Fruit fly (Drosophila melanogaster): ENCODE measurements around the gene Nrg.

Nrg gene

DNA sequence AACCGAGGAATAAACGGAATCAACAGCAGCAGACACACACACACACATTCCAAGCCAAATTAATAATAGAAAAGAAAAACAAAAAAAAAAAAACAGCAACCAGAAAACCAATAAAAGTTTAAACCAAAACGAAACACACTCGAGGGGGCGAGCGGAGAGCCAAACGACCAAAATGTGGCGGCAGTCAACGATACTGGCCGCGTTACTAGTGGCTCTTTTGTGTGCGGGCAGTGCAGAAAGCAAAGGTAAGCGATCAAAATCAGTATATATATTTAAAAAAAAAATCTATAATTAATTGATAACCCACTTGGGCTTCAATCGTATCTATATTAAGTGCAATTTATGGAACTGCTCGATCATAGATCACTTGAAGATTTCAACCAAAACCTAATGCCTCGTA lies 14.6 kb downstream of the Nrg start (continued):
- TF ChIP-seq Drgx (GFP tag; IDR thresholded peaks at IDR 0.05) = peak; percentile 9; the same call in 1 of the 2 replicates
- no peak for TF ChIP-seq B-H2 (GFP tag; optimal IDR thresholded peaks at IDR 0.05)
- TF ChIP-seq p53 (GFP tag; optimal IDR thresholded peaks at IDR 0.05) = no peak
- TF ChIP-seq CG2889 (GFP tag; IDR thresholded peaks at IDR 0.05) = no peak
- TF ChIP-seq Oli (tag; optimal IDR thresholded peaks at IDR 0.05) = no peak
- TF ChIP-seq CG32532 (GFP tag; IDR thresholded peaks at IDR 0.05) = 0 out of 2 replicates have a peak, but pooled peaks have one; percentile 11
- peak; percentile 28; the same call in 1 of the 2 replicates for TF ChIP-seq CG9932 (GFP tag; IDR thresholded peaks at IDR 0.05)
- TF ChIP-seq z (GFP tag; IDR thresholded peaks at IDR 0.05) = no peak
- peak; percentile 13; the same call in 1 of the 2 replicates for TF ChIP-seq CG32772 (GFP tag; IDR thresholded peaks at IDR 0.05)
- TF ChIP-seq CG4707 (GFP tag; optimal IDR thresholded peaks at IDR 0.05) = no peak
- 0 out of 3 replicates have a peak, but pooled peaks have one; percentile 8 for TF ChIP-seq ci (GFP tag; IDR thresholded peaks at IDR 0.05)
- peak; percentile 12 for TF ChIP-seq Sox102F (GFP tag; optimal IDR thresholded peaks at IDR 0.05)
- TF ChIP-seq CG9609 (GFP tag; optimal IDR thresholded peaks at IDR 0.05) = no peak
- no peak for TF ChIP-seq dmrt11E (tag; optimal IDR thresholded peaks at IDR 0.05)
- TF ChIP-seq CG2678 (tag; optimal IDR thresholded peaks at IDR 0.05) = peak; percentile 9
- TF ChIP-seq bcd (GFP tag; optimal IDR thresholded peaks at IDR 0.05) = no peak
- TF ChIP-seq CG6765 (GFP tag; optimal IDR thresholded peaks at IDR 0.05) = no peak
- TF ChIP-seq Abd-B (GFP tag; optimal IDR thresholded peaks at IDR 0.05) = no peak
- no peak for TF ChIP-seq ken (GFP tag; IDR thresholded peaks at IDR 0.05)
- 0 out of 2 replicates have a peak, but pooled peaks have one; percentile 14 for TF ChIP-seq Rfx (GFP tag; IDR thresholded peaks at IDR 0.05)
- no peak for TF ChIP-seq shn (GFP tag; optimal IDR thresholded peaks at IDR 0.05)
- no peak for TF ChIP-seq CG6854 (GFP tag; optimal IDR thresholded peaks at IDR 0.05)
- TF ChIP-seq NfI (GFP tag; optimal IDR thresholded peaks at IDR 0.05) = no peak
- peak; percentile 33; the same call in 1 of the 2 replicates for TF ChIP-seq slbo (GFP tag; IDR thresholded peaks at IDR 0.05)
- TF ChIP-seq CG33557 (GFP tag; optimal IDR thresholded peaks at IDR 0.05) = no peak
- peak; percentile 70 for TF ChIP-seq sens (GFP tag)

DNA sequence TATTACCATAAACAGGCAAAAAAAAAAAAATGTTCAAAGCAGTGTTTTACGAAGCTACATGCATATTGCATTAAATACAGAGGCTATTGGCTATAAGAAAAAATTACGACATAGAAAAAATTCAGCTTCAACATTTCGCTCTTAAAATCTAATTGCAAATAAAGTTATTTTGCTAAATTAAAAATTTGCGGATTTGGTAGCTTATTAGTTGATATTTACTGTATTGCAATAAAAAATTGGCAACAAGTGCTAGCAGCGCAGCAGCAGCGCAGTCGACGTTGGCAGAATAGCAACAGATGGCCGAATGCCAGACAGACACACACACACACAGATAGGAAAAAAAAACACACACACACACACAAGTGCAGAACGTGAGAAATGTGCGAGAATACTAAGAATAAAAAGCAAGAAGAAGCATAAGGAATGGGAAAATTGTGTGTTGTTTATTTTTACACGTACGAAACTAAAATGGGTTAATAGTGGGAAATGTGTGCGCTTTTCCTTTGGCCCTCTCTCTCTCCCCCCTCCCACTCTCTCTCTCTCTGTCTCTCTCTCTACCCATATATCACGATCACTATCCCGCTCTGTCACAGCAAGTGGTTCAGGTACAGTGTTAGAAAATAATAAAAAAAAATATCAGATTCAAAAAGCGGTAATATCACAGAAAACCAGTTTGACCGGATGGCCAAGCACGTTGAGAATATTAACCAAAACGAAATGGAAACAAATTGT lies 16.6 kb downstream of the Nrg start:
- TF ChIP-seq CG32772 (GFP tag; IDR thresholded peaks at IDR 0.05) (peak; percentile 32; the same call in 1 of the 2 replicates), otp (GFP tag; IDR thresholded peaks at IDR 0.05) (0 out of 3 replicates have a peak, but pooled peaks have one; percentile 33), HLHmδ (GFP tag; optimal IDR thresholded peaks at IDR 0.05) (no peak), gfzf (GFP tag; optimal IDR thresholded peaks at IDR 0.05) (no peak), bbx (GFP tag; IDR thresholded peaks at IDR 0.05; ENCODE audit: partially characterized antibody) (no peak), CG11504 (tag; optimal IDR thresholded peaks at IDR 0.05) (peak; percentile 37), E2f1 (GFP tag; IDR thresholded peaks at IDR 0.05) (0 out of 2 replicates have a peak, but pooled peaks have one; percentile 24), CG17328 (GFP tag; IDR thresholded peaks at IDR 0.05) (peak; percentile 19; the same call in 1 of the 2 replicates), CG31441 (GFP tag; IDR thresholded peaks at IDR 0.05) (0 out of 2 replicates have a peak, but pooled peaks have one; percentile 3), Nf-YC (tag; optimal IDR thresholded peaks at IDR 0.05) (peak; percentile 21), zfh2 (GFP tag; optimal IDR thresholded peaks at IDR 0.05) (peak; percentile 38), Trl (optimal IDR thresholded peaks at IDR 0.05) (peak; percentile 56 to 69), Trl (GFP tag; optimal IDR thresholded peaks at IDR 0.05) (no peak), Antp (GFP tag; optimal IDR thresholded peaks at IDR 0.05) (no peak), CG11456 (GFP tag; IDR thresholded peaks at IDR 0.05) (peak; percentile 48; the same call in 1 of the 3 replicates), bsh (GFP tag; optimal IDR thresholded peaks at IDR 0.05) (peak in 1 of 2 experiments; percentile 13), phol (tag; optimal IDR thresholded peaks at IDR 0.05) (peak; percentile 11), CG14014 (GFP tag; IDR thresholded peaks at IDR 0.05) (peak; percentile 51), vvl (GFP tag; IDR thresholded peaks at IDR 0.05) (peak; percentile 37; the same call in 1 of the 2 replicates), al (GFP tag; IDR thresholded peaks at IDR 0.05) (peak; percentile 71), tio (GFP tag; optimal IDR thresholded peaks at IDR 0.05) (no peak), CG10366 (GFP tag; IDR thresholded peaks at IDR 0.05) (no peak), CG11695 (GFP tag; IDR thresholded peaks at IDR 0.05) (0 out of 3 replicates have a peak, but pooled peaks have one; percentile 36), CG10209 (GFP tag; optimal IDR thresholded peaks at IDR 0.05) (peak; percentile 2), esg (GFP tag; conservative IDR thresholded peaks at IDR 0.05) (0 out of 2 replicates have a peak, but pooled peaks have one; percentile 10)
